Worm (Caenorhabditis elegans) whole organism, L4 larva: Measurements from ENCODE around the gene Y51H4A.6.

Experiments used
- ZK546.5 ChIP-seq, 2 experiments: sonication (generic microtip); optimal IDR thresholded peaks; 2 replicates each; lab custom pipeline; 2017; ENCODE audit warnings: missing biosample characterization in 2 of 2, missing genetic modification characterization in 2 of 2
- cey-2 ChIP-seq: sonication (generic microtip); optimal IDR thresholded peaks from 3 replicates; lab custom pipeline; 2017; ENCODE audit warnings: missing genetic modification characterization, mild to moderate bottlenecking, missing compliant biosample characterization, antibody characterized with exemption, borderline replicate concordance; ENCODE audit not compliant: insufficient read depth
- lsy-2 ChIP-seq, 2 experiments: fragments of 150-350 bp in 1 of 2; sonication (generic microtip) in 1 of 2; optimal IDR thresholded peaks; 2 replicates each; lab custom pipeline; 2014 to 2017; ENCODE audit warnings: missing biosample characterization in 2 of 2, missing genetic modification characterization in 2 of 2
- nhr-6 ChIP-seq: fragments of 150-350 bp; optimal IDR thresholded peaks from 2 replicates; lab custom pipeline; 2014; ENCODE audit warnings: missing biosample characterization, missing genetic modification characterization
- pha-4 ChIP-seq, 2 experiments: fragments of 150-350 bp in 1 of 2; fragments of 200-800 bp in 1 of 2; sonication (Bioruptor generic) in 1 of 2; IDR thresholded peaks in 1 of 2; optimal IDR thresholded peaks in 1 of 2; 2 replicates each; pipeline versions ENCODE4 v1.3.6 to Lab custom; 2014 to 2022; ENCODE audit warnings: missing genetic modification characterization in 2 of 2, missing genetic modification reagents in 2 of 2, missing biosample characterization in 1 of 2, missing compliant biosample characterization in 1 of 2

- TF ChIP-seq pha-4 (GFP tag; IDR thresholded peaks at IDR 0.05; lab: Robert Waterston, UW) (no peak), pha-4 (tag; optimal IDR thresholded peaks at IDR 0.05; lab: Kevin White, UChicago) (no peak), lsy-2 (tag; optimal IDR thresholded peaks at IDR 0.05; lab: Kevin White, UChicago) (no peak), cey-2 (no peak), ZK546.5 (tag; optimal IDR thresholded peaks at IDR 0.05; lab: Kevin White, UChicago) (no peak), nhr-6 (tag; lab: Kevin White, UChicago) (no peak)
Measured at ce11 chrIV:16526038-16526437, 7.4 kb upstream of the Y51H4A.6 start, which contains the start of gene Y51H4A.5.
